Fruit fly (Drosophila melanogaster) whole organism, pupa: ENCODE results near the gene bel.

Experiments
- CG10348 ChIP-seq: fragments of 200-800 bp; sonication (Bioruptor generic); IDR thresholded peaks from 2 replicates; pipeline ENCODE4 v1.3.6; 2022; ENCODE audit warnings: missing biosample characterization, missing genetic modification characterization
- CG12605 ChIP-seq: fragments of 200-800 bp; sonication (Bioruptor generic); IDR thresholded peaks from 2 replicates; pipeline ENCODE4 v1.3.6; 2022; ENCODE audit warnings: missing biosample characterization, missing genetic modification characterization
- CG13204 ChIP-seq: fragments of 200-800 bp; sonication (Bioruptor generic); optimal IDR thresholded peaks from 2 replicates; lab custom pipeline; 2018; ENCODE audit warnings: missing biosample characterization, mild to moderate bottlenecking, missing genetic modification characterization, moderate library complexity
- CG14655 ChIP-seq: fragments of 200-800 bp; sonication (Bioruptor generic); optimal IDR thresholded peaks from 3 replicates; lab custom pipeline; 2017; ENCODE audit warnings: mild to moderate bottlenecking, missing biosample characterization, missing genetic modification reagents, missing genetic modification characterization
- CG15710 ChIP-seq: fragments of 200-800 bp; sonication (Bioruptor generic); optimal IDR thresholded peaks from 2 replicates; lab custom pipeline; 2018; ENCODE audit warnings: missing biosample characterization, mild to moderate bottlenecking, missing genetic modification characterization, moderate library complexity
- CG17806 ChIP-seq: fragments of 200-800 bp; sonication (Bioruptor generic); optimal IDR thresholded peaks from 2 replicates; lab custom pipeline; 2018; ENCODE audit warnings: missing biosample characterization, mild to moderate bottlenecking, missing genetic modification characterization, moderate library complexity
- CG32121 ChIP-seq: fragments of 200-800 bp; sonication (Bioruptor generic); IDR thresholded peaks from 2 replicates; pipeline ENCODE4 v1.3.6; 2022; ENCODE audit warnings: missing biosample characterization, missing genetic modification characterization
- CG34367 ChIP-seq: fragments of 200-800 bp; sonication (Bioruptor generic); optimal IDR thresholded peaks from 2 replicates; lab custom pipeline; 2018; ENCODE audit warnings: missing biosample characterization, mild to moderate bottlenecking, missing genetic modification characterization
- CG4496 ChIP-seq: fragments of 200-800 bp; sonication (Bioruptor generic); IDR thresholded peaks from 3 replicates; pipeline ENCODE4 v1.3.6; 2022; ENCODE audit warnings: missing biosample characterization, missing genetic modification characterization
- CG8159 ChIP-seq: fragments of 200-800 bp; sonication (Bioruptor generic); optimal IDR thresholded peaks from 3 replicates; lab custom pipeline; 2018; ENCODE audit warnings: missing biosample characterization, mild to moderate bottlenecking, missing genetic modification characterization, moderate library complexity
- CG8301 ChIP-seq: fragments of 200-800 bp; sonication (Bioruptor generic); optimal IDR thresholded peaks from 2 replicates; lab custom pipeline; 2018; ENCODE audit warnings: missing biosample characterization, mild to moderate bottlenecking, missing genetic modification characterization
- CG9948 ChIP-seq: fragments of 200-800 bp; sonication (Bioruptor generic); optimal IDR thresholded peaks from 2 replicates; lab custom pipeline; 2018; ENCODE audit warnings: missing biosample characterization, mild to moderate bottlenecking, missing genetic modification characterization, moderate library complexity
- D1 ChIP-seq: fragments of 200-800 bp; sonication (Bioruptor generic); optimal IDR thresholded peaks from 2 replicates; lab custom pipeline; 2018; ENCODE audit warnings: missing biosample characterization, mild to moderate bottlenecking, missing genetic modification characterization, moderate library complexity
- EcR ChIP-seq: fragments of 200-800 bp; sonication (Bioruptor generic); optimal IDR thresholded peaks from 3 replicates; lab custom pipeline; 2019; ENCODE audit warnings: missing biosample characterization, missing genetic modification characterization, mild to moderate bottlenecking, moderate library complexity, missing genetic modification reagents
- Ets98B ChIP-seq: fragments of 200-800 bp; sonication (Bioruptor generic); IDR thresholded peaks from 2 replicates; pipeline ENCODE4 v1.3.6; 2022; ENCODE audit warnings: missing biosample characterization, missing genetic modification characterization
- Pif1A ChIP-seq: fragments of 200-800 bp; sonication (Bioruptor generic); optimal IDR thresholded peaks from 3 replicates; lab custom pipeline; 2016; ENCODE audit warnings: missing biosample characterization, missing genetic modification characterization
- Pif1B ChIP-seq: fragments of 200-800 bp; sonication (Bioruptor generic); optimal IDR thresholded peaks from 3 replicates; lab custom pipeline; 2016; ENCODE audit warnings: missing biosample characterization, missing genetic modification characterization
- Snoo ChIP-seq: fragments of 200-800 bp; sonication (Bioruptor generic); optimal IDR thresholded peaks from 3 replicates; lab custom pipeline; 2017; ENCODE audit warnings: missing biosample characterization, mild to moderate bottlenecking, missing genetic modification characterization, inconsistent platforms
- fd96Ca ChIP-seq: fragments of 200-800 bp; sonication (Bioruptor generic); IDR thresholded peaks from 3 replicates; pipeline ENCODE4 v1.3.6; 2022; ENCODE audit warnings: missing biosample characterization, missing genetic modification characterization
- gl ChIP-seq: fragments of 200-800 bp; sonication (Bioruptor generic); optimal IDR thresholded peaks from 2 replicates; lab custom pipeline; 2018; ENCODE audit warnings: missing biosample characterization, mild to moderate bottlenecking, missing genetic modification characterization
- rn ChIP-seq: fragments of 200-800 bp; sonication (Bioruptor generic); IDR thresholded peaks from 2 replicates; pipeline ENCODE4 v1.3.6; 2022; ENCODE audit warnings: missing biosample characterization, missing genetic modification characterization

Gene bel

dm6 chr3R:8663668-8664283, 3.2 kb upstream of the bel start, which contains the start of gene CG8032:
Gene CG8032, plus strand, starts transcription at chr3R:8664115.
- no peak for TF ChIP-seq Pif1A (GFP tag; lab: Kevin White, UChicago)
- TF ChIP-seq CG34367 (tag; lab: Kevin White, UChicago): no peak
- no peak for TF ChIP-seq EcR (GFP tag; lab: Kevin White, UChicago)
- TF ChIP-seq fd96Ca (GFP tag; lab: Robert Waterston, UW): peak; percentile 34; the same call in 1 of the 3 replicates
- no peak for TF ChIP-seq CG8301 (tag; lab: Kevin White, UChicago)
- no peak for TF ChIP-seq rn
- no peak for TF ChIP-seq CG12605 (GFP tag; lab: Robert Waterston, UW)
- TF ChIP-seq CG10348: no peak
- TF ChIP-seq gl: no peak
- TF ChIP-seq CG14655 (GFP tag; lab: Kevin White, UChicago): peak; percentile 5
- TF ChIP-seq CG4496: no peak
- no peak for TF ChIP-seq Ets98B (GFP tag; lab: Robert Waterston, UW)
- peak; percentile 27 for TF ChIP-seq CG15710 (tag; lab: Kevin White, UChicago)

DNA sequence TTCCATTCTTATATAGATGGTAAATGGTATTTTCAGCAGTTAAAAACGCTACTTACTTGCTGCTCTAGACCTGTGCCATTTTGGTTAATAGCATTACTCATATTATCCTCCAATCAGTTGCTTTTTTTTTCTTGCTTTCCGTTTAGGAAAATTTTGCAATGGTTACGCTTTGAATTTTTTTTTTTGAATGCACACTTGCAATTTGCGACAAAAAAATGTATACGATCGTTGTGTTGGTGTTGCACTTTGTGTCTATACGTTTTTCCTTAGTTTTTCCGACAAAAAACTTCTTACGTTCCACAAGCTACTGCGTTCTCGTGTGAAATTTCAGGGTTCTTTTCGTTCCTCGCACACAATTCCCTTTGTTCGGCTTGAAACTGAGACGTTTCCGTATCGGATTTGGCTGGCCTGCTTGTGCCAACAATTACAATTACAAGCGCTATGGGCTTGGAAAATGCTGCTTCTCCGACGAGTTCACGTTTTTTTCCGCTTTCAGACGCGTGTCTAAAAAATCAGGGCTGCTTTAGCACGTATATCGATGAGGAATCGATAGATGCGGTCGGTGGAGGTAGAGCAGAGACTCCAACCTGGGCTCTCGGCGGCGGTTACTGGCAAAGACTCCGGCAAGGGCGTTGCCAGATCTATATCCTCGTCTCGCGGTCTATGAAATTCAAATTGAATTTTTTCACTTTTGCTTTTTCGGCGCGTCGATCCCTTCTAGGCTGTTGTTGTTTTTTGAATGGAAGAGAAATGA, 477 bp downstream of the bel start:
- no peak for TF ChIP-seq CG14655 (GFP tag; lab: Kevin White, UChicago)
- peak; percentile 66; the same call in 2 of the 3 replicates for TF ChIP-seq CG4496
- peak; percentile 32 for TF ChIP-seq Ets98B (GFP tag; lab: Robert Waterston, UW)
- no peak for TF ChIP-seq CG9948 (tag; lab: Kevin White, UChicago)
- no peak for TF ChIP-seq CG10348
- no peak for TF ChIP-seq CG17806 (tag; lab: Kevin White, UChicago)
- peak; percentile 4 for TF ChIP-seq CG34367 (tag; lab: Kevin White, UChicago)
- no peak for TF ChIP-seq CG12605 (GFP tag; lab: Robert Waterston, UW)
- TF ChIP-seq CG8301 (tag; lab: Kevin White, UChicago): no peak
- TF ChIP-seq rn: no peak
- no peak for TF ChIP-seq CG13204
- TF ChIP-seq CG8159 (tag; lab: Kevin White, UChicago): no peak
- TF ChIP-seq Pif1A (GFP tag; lab: Kevin White, UChicago): no peak
- TF ChIP-seq gl: no peak
- TF ChIP-seq CG32121 (GFP tag; lab: Robert Waterston, UW): peak; percentile 8; the same call in 1 of the 2 replicates
- TF ChIP-seq EcR (GFP tag; lab: Kevin White, UChicago): no peak
- no peak for TF ChIP-seq Snoo
- TF ChIP-seq fd96Ca (GFP tag; lab: Robert Waterston, UW): no peak
- TF ChIP-seq CG15710 (tag; lab: Kevin White, UChicago): no peak

dm6 chr3R:8659200-8659897, 1.2 kb downstream of the bel start:
- TF ChIP-seq Snoo: peak; percentile 49
- peak; percentile 77 for TF ChIP-seq Ets98B (GFP tag; lab: Robert Waterston, UW)
- peak; percentile 81 for TF ChIP-seq CG4496
- TF ChIP-seq Pif1A (GFP tag; lab: Kevin White, UChicago): peak; percentile 53
- no peak for TF ChIP-seq CG13204
- no peak for TF ChIP-seq D1 (tag; lab: Kevin White, UChicago)
- TF ChIP-seq rn: peak; percentile 34; the same call in 1 of the 2 replicates
- no peak for TF ChIP-seq CG10348
- TF ChIP-seq CG17806 (tag; lab: Kevin White, UChicago): peak; percentile 40
- peak; percentile 48 for TF ChIP-seq Pif1B (GFP tag; lab: Kevin White, UChicago)
- no peak; the same call in 1 of the 2 replicates for TF ChIP-seq CG12605 (GFP tag; lab: Robert Waterston, UW)
- TF ChIP-seq CG8159 (tag; lab: Kevin White, UChicago): peak; percentile 65
- peak; percentile 75 for TF ChIP-seq CG32121 (GFP tag; lab: Robert Waterston, UW)
- peak; percentile 54 for TF ChIP-seq CG8301 (tag; lab: Kevin White, UChicago)
- peak; percentile 69 for TF ChIP-seq CG14655 (GFP tag; lab: Kevin White, UChicago)
- TF ChIP-seq gl: peak; percentile 36
- peak; percentile 16 for TF ChIP-seq CG34367 (tag; lab: Kevin White, UChicago)
- TF ChIP-seq CG15710 (tag; lab: Kevin White, UChicago): peak; percentile 50
- peak; percentile 59 for TF ChIP-seq EcR (GFP tag; lab: Kevin White, UChicago)
- TF ChIP-seq fd96Ca (GFP tag; lab: Robert Waterston, UW): no peak
- peak; percentile 30 for TF ChIP-seq CG9948 (tag; lab: Kevin White, UChicago)

dm6 chr3R:8658688-8659087, 1.9 kb downstream of the bel start:
- no peak for TF ChIP-seq CG17806 (tag; lab: Kevin White, UChicago)
- TF ChIP-seq Pif1B (GFP tag; lab: Kevin White, UChicago): no peak
- peak; percentile 23; the same call in 1 of the 2 replicates for TF ChIP-seq Ets98B (GFP tag; lab: Robert Waterston, UW)
- peak; percentile 32; the same call in 1 of the 3 replicates for TF ChIP-seq fd96Ca (GFP tag; lab: Robert Waterston, UW)
- no peak for TF ChIP-seq CG8159 (tag; lab: Kevin White, UChicago)
- TF ChIP-seq CG12605 (GFP tag; lab: Robert Waterston, UW): 0 out of 2 replicates have a peak, but pooled peaks have one; percentile 42
- TF ChIP-seq Snoo: no peak
- TF ChIP-seq CG10348: no peak
- no peak for TF ChIP-seq CG15710 (tag; lab: Kevin White, UChicago)
- no peak for TF ChIP-seq CG32121 (GFP tag; lab: Robert Waterston, UW)
- TF ChIP-seq CG8301 (tag; lab: Kevin White, UChicago): no peak
- TF ChIP-seq Pif1A (GFP tag; lab: Kevin White, UChicago): no peak
- no peak for TF ChIP-seq gl
- no peak for TF ChIP-seq CG13204
- TF ChIP-seq CG4496: no peak
- TF ChIP-seq rn: no peak
- TF ChIP-seq D1 (tag; lab: Kevin White, UChicago): no peak
- peak; percentile 7 for TF ChIP-seq EcR (GFP tag; lab: Kevin White, UChicago)
- no peak for TF ChIP-seq CG14655 (GFP tag; lab: Kevin White, UChicago)
- TF ChIP-seq CG9948 (tag; lab: Kevin White, UChicago): no peak
- no peak for TF ChIP-seq CG34367 (tag; lab: Kevin White, UChicago)
- TF ChIP-seq, all 21 proteins: peak for 4
